Worm (Caenorhabditis elegans) whole organism, late embryonic: Measurements from ENCODE around the gene ceh-23.

Experiments
- C38D4.7 ChIP-seq: fragments of 200-800 bp; sonication (Bioruptor generic); optimal IDR thresholded peaks from 2 replicates; lab custom pipeline; 2018; ENCODE audit warnings: mild to moderate bottlenecking, missing genetic modification characterization, moderate library complexity, missing compliant biosample characterization
- K02D7.2 ChIP-seq: sonication (generic microtip); optimal IDR thresholded peaks from 2 replicates; lab custom pipeline; 2017; ENCODE audit warnings: mild to moderate bottlenecking, missing genetic modification characterization, missing compliant biosample characterization
- Y22D7AL.16 ChIP-seq: sonication (generic microtip); optimal IDR thresholded peaks from 2 replicates; lab custom pipeline; 2016; ENCODE audit warnings: missing genetic modification characterization, missing compliant biosample characterization
- ceh-30 ChIP-seq: fragments of 150-350 bp; optimal IDR thresholded peaks from 2 replicates; lab custom pipeline; 2014; ENCODE audit warnings: missing biosample characterization, missing genetic modification characterization
- dve-1 ChIP-seq: sonication (generic microtip); optimal IDR thresholded peaks from 2 replicates; lab custom pipeline; 2017; ENCODE audit warnings: antibody characterized with exemption, mild to moderate bottlenecking, missing genetic modification characterization, missing compliant biosample characterization
- fkh-6 ChIP-seq: sonication (generic microtip); optimal IDR thresholded peaks from 2 replicates; lab custom pipeline; 2016; ENCODE audit warnings: missing genetic modification characterization, missing compliant biosample characterization
- hlh-30 ChIP-seq: sonication (generic microtip); optimal IDR thresholded peaks from 2 replicates; lab custom pipeline; 2017; ENCODE audit warnings: antibody characterized with exemption, missing genetic modification characterization, missing compliant biosample characterization; ENCODE audit not compliant: insufficient read depth
- hlh-6 ChIP-seq: sonication (generic microtip); optimal IDR thresholded peaks from 2 replicates; lab custom pipeline; 2016; ENCODE audit warnings: missing genotype, missing genetic modification characterization, missing compliant biosample characterization
- nfya-1 ChIP-seq: sonication (generic microtip); optimal IDR thresholded peaks from 2 replicates; lab custom pipeline; 2017; ENCODE audit warnings: missing genetic modification characterization, mild to moderate bottlenecking, missing compliant biosample characterization, antibody characterized with exemption, moderate library complexity
- nhr-11 ChIP-seq: fragments of 150-350 bp; optimal IDR thresholded peaks from 2 replicates; lab custom pipeline; 2014; ENCODE audit warnings: missing biosample characterization, missing genetic modification characterization
- pha-4 ChIP-seq: fragments of 150-350 bp; optimal IDR thresholded peaks from 2 replicates; lab custom pipeline; 2018; ENCODE audit warnings: missing biosample characterization, missing genetic modification reagents, missing genetic modification characterization
- ref-2 ChIP-seq: sonication (generic microtip); optimal IDR thresholded peaks from 2 replicates; lab custom pipeline; 2016; ENCODE audit warnings: missing genetic modification characterization, missing compliant biosample characterization
- unc-3 ChIP-seq, 2 experiments: fragments of 200-800 bp in 1 of 2; sonication (Bioruptor generic) in 1 of 2; sonication (generic microtip) in 1 of 2; conservative IDR thresholded peaks in 1 of 2; optimal IDR thresholded peaks in 1 of 2; 2 replicates each; pipeline versions ENCODE4 v1.3.6 to Lab custom; 2016 to 2022; ENCODE audit warnings: missing compliant biosample characterization in 2 of 2, missing genetic modification characterization in 2 of 2, missing genetic modification reagents in 1 of 2

- no peak for TF ChIP-seq hlh-30 (tag; lab: Kevin White, UChicago)
- TF ChIP-seq nhr-11 (tag; lab: Kevin White, UChicago): no peak
- TF ChIP-seq nfya-1 (tag; lab: Kevin White, UChicago): no peak
- TF ChIP-seq Y22D7AL.16 (tag; lab: Kevin White, UChicago): no peak
- TF ChIP-seq dve-1 (tag; lab: Kevin White, UChicago): no peak
- no peak for TF ChIP-seq ceh-30 (tag; lab: Kevin White, UChicago)
- no peak for TF ChIP-seq C38D4.7 (GFP tag; lab: Kevin White, UChicago)
- no peak for TF ChIP-seq hlh-6 (tag; lab: Kevin White, UChicago)
- TF ChIP-seq fkh-6 (tag; lab: Kevin White, UChicago): no peak
- TF ChIP-seq K02D7.2: no peak
- TF ChIP-seq unc-3 (GFP tag; conservative IDR thresholded peaks at IDR 0.05; lab: Robert Waterston, UW): no peak
- no peak for TF ChIP-seq unc-3 (tag; optimal IDR thresholded peaks at IDR 0.05; lab: Kevin White, UChicago)
- TF ChIP-seq pha-4 (tag; lab: Kevin White, UChicago): no peak
- no peak for TF ChIP-seq ref-2 (tag; lab: Kevin White, UChicago)
Measured at ce11 chrIII:7792970-7793369, 46.4 kb upstream of the ceh-23 start.
